Worm (Caenorhabditis elegans) whole organism, L1 larva: Measurements from ENCODE around the gene srxa-15.
A peak's percentile ranks its signal among the peaks of the same experiment; 100 is the strongest.

Experiments
- C34B4.2 ChIP-seq: sonication (generic microtip); optimal IDR thresholded peaks from 2 replicates; lab custom pipeline; 2017; ENCODE audit warnings: mild to moderate bottlenecking, missing genetic modification characterization, missing compliant biosample characterization
- aha-1 ChIP-seq: fragments of 150-350 bp; optimal IDR thresholded peaks from 2 replicates; lab custom pipeline; 2014; ENCODE audit warnings: missing biosample characterization, missing genetic modification characterization
- blmp-1 ChIP-seq: fragments of 150-350 bp; optimal IDR thresholded peaks from 2 replicates; lab custom pipeline; 2014; ENCODE audit warnings: missing biosample characterization, missing genetic modification characterization
- ceh-82 ChIP-seq, 3 experiments: fragments of 150-350 bp in 1 of 3; sonication (generic microtip) in 2 of 3; optimal IDR thresholded peaks; 2 replicates each; lab custom pipeline; 2014 to 2017; ENCODE audit warnings: missing biosample characterization in 3 of 3, missing genetic modification characterization in 3 of 3
- ceh-90 ChIP-seq: sonication (generic microtip); optimal IDR thresholded peaks from 2 replicates; lab custom pipeline; 2016; ENCODE audit warnings: missing genetic modification characterization, missing compliant biosample characterization
- ces-1 ChIP-seq: fragments of 150-350 bp; optimal IDR thresholded peaks from 2 replicates; lab custom pipeline; 2014; ENCODE audit warnings: missing biosample characterization, missing genetic modification reagents, missing genetic modification characterization
- dpl-1 ChIP-seq, 3 experiments: fragments of 150-350 bp in 2 of 3; sonication (generic microtip) in 1 of 3; optimal IDR thresholded peaks; 2 replicates each; lab custom pipeline; 2014 to 2017; ENCODE audit warnings: missing biosample characterization in 3 of 3, missing genetic modification characterization in 3 of 3, missing genetic modification reagents in 3 of 3
- dsc-1 ChIP-seq: sonication (generic microtip); optimal IDR thresholded peaks from 2 replicates; lab custom pipeline; 2016; ENCODE audit warnings: mild to moderate bottlenecking, missing genetic modification characterization, missing compliant biosample characterization
- efl-1 ChIP-seq, 4 experiments: fragments of 150-350 bp; optimal IDR thresholded peaks in 3 of 4; peaks in 1 of 4; 1 replicate in 1 of 4; 2 replicates in 3 of 4; lab custom pipeline; 2014; ENCODE audit warnings: missing biosample characterization in 2 of 4, missing genetic modification characterization in 2 of 4, missing genetic modification reagents in 2 of 4
- elt-2 ChIP-seq: sonication (generic microtip); optimal IDR thresholded peaks from 2 replicates; lab custom pipeline; 2016; ENCODE audit warnings: missing genetic modification characterization, mild to moderate bottlenecking, inconsistent platforms, missing compliant biosample characterization, missing genetic modification reagents
- elt-3 ChIP-seq, 6 experiments: fragments of 150-350 bp in 1 of 6; sonication (generic microtip); optimal IDR thresholded peaks; 2 replicates each; lab custom pipeline; 2017 to 2018; ENCODE audit warnings: missing biosample characterization in 6 of 6, missing genetic modification characterization in 6 of 6, inconsistent platforms in 1 of 6
- fkh-8 ChIP-seq: sonication (generic microtip); optimal IDR thresholded peaks from 2 replicates; lab custom pipeline; 2016; ENCODE audit warnings: mild to moderate bottlenecking, missing genetic modification characterization, missing compliant biosample characterization
- grh-1 ChIP-seq: fragments of 200-800 bp; sonication (Bioruptor generic); IDR thresholded peaks from 2 replicates; pipeline ENCODE4 v1.3.6; 2022; ENCODE audit warnings: missing genetic modification reagents, missing genetic modification characterization, missing compliant biosample characterization
- hpl-2 ChIP-seq: fragments of 150-350 bp; optimal IDR thresholded peaks from 2 replicates; lab custom pipeline; 2014; ENCODE audit warnings: missing biosample characterization, missing genetic modification reagents, missing genetic modification characterization
- irx-1 ChIP-seq: sonication (generic microtip); optimal IDR thresholded peaks from 2 replicates; lab custom pipeline; 2016; ENCODE audit warnings: missing genetic modification characterization, missing compliant biosample characterization
- lin-13 ChIP-seq: fragments of 150-350 bp; optimal IDR thresholded peaks from 2 replicates; lab custom pipeline; 2014; ENCODE audit warnings: missing biosample characterization, missing genetic modification reagents, missing genetic modification characterization
- lin-14 ChIP-seq: fragments of 200-800 bp; sonication (Bioruptor generic); optimal IDR thresholded peaks from 2 replicates; lab custom pipeline; 2018; ENCODE audit warnings: mild to moderate bottlenecking, missing genetic modification characterization, moderate library complexity, missing compliant biosample characterization
- lin-35 ChIP-seq, 2 experiments: fragments of 150-350 bp; optimal IDR thresholded peaks; 2 replicates each; lab custom pipeline; 2014; ENCODE audit warnings: missing biosample characterization in 2 of 2, missing genetic modification characterization in 2 of 2, missing genetic modification reagents in 2 of 2
- lin-39 ChIP-seq: fragments of 150-350 bp; optimal IDR thresholded peaks from 2 replicates; lab custom pipeline; 2014; ENCODE audit warnings: missing biosample characterization, missing genetic modification reagents, missing genetic modification characterization
- lir-3 ChIP-seq: sonication (generic microtip); optimal IDR thresholded peaks from 2 replicates; lab custom pipeline; 2016; ENCODE audit warnings: mild to moderate bottlenecking, missing genetic modification characterization, moderate library complexity, missing compliant biosample characterization; ENCODE audit not compliant: poor library complexity
- lsy-2 ChIP-seq, 2 experiments: fragments of 150-350 bp; optimal IDR thresholded peaks; 2 replicates each; lab custom pipeline; 2014; ENCODE audit warnings: missing biosample characterization in 2 of 2, missing genetic modification characterization in 2 of 2
- mdl-1 ChIP-seq, 2 experiments: fragments of 150-350 bp; optimal IDR thresholded peaks; 2 replicates each; lab custom pipeline; 2014 to 2017; ENCODE audit warnings: missing biosample characterization in 2 of 2, missing genetic modification characterization in 2 of 2, inconsistent platforms in 1 of 2
- mep-1 ChIP-seq: fragments of 150-350 bp; optimal IDR thresholded peaks from 2 replicates; lab custom pipeline; 2014; ENCODE audit warnings: missing biosample characterization, missing genetic modification characterization
- nhr-11 ChIP-seq: fragments of 150-350 bp; optimal IDR thresholded peaks from 2 replicates; lab custom pipeline; 2014; ENCODE audit warnings: missing biosample characterization, missing genetic modification characterization
- nhr-12 ChIP-seq: sonication (generic microtip); optimal IDR thresholded peaks from 2 replicates; lab custom pipeline; 2017; ENCODE audit warnings: missing biosample characterization, missing genetic modification characterization
- nhr-19 ChIP-seq: fragments of 200-800 bp; sonication (Bioruptor generic); conservative IDR thresholded peaks from 2 replicates; pipeline ENCODE4 v1.3.6; 2022; ENCODE audit warnings: missing genetic modification characterization, missing compliant biosample characterization
- nhr-20 ChIP-seq: sonication (generic microtip); optimal IDR thresholded peaks from 2 replicates; lab custom pipeline; 2016; ENCODE audit warnings: mild to moderate bottlenecking, missing genetic modification characterization, missing compliant biosample characterization
- nhr-47 ChIP-seq: sonication (generic microtip); optimal IDR thresholded peaks from 2 replicates; lab custom pipeline; 2016; ENCODE audit warnings: mild to moderate bottlenecking, missing genetic modification characterization, moderate library complexity, missing compliant biosample characterization
- nhr-71 ChIP-seq: sonication (generic microtip); optimal IDR thresholded peaks from 2 replicates; lab custom pipeline; 2016; ENCODE audit warnings: mild to moderate bottlenecking, missing genetic modification characterization, moderate library complexity, missing compliant biosample characterization
- nhr-85 ChIP-seq: sonication (generic microtip); peaks from one replicate; lab custom pipeline; 2016; ENCODE audit warnings: missing genetic modification characterization, inconsistent platforms, missing compliant biosample characterization
- nhr-90 ChIP-seq: sonication (generic microtip); optimal IDR thresholded peaks from 2 replicates; lab custom pipeline; 2016; ENCODE audit warnings: mild to moderate bottlenecking, missing genetic modification characterization, missing compliant biosample characterization; ENCODE audit not compliant: poor library complexity
- pag-3 ChIP-seq: sonication (generic microtip); optimal IDR thresholded peaks from 2 replicates; lab custom pipeline; 2017; ENCODE audit warnings: missing genetic modification characterization, mild to moderate bottlenecking, missing compliant biosample characterization, antibody characterized with exemption, borderline replicate concordance; ENCODE audit not compliant: insufficient read depth
- rnt-1 ChIP-seq: sonication (generic microtip); optimal IDR thresholded peaks from 2 replicates; lab custom pipeline; 2016; ENCODE audit warnings: mild to moderate bottlenecking, missing genetic modification characterization, moderate library complexity, missing compliant biosample characterization
- snpc-4 ChIP-seq: fragments of 150-350 bp; optimal IDR thresholded peaks from 2 replicates; lab custom pipeline; 2014; ENCODE audit warnings: missing biosample characterization, missing genetic modification characterization
- snu-23 ChIP-seq: sonication (generic microtip); optimal IDR thresholded peaks from 2 replicates; lab custom pipeline; 2016; ENCODE audit warnings: missing genetic modification characterization, missing compliant biosample characterization
- sptf-1 ChIP-seq: fragments of 150-350 bp; optimal IDR thresholded peaks from 2 replicates; lab custom pipeline; 2014; ENCODE audit warnings: missing biosample characterization, missing genetic modification characterization
- swsn-7 ChIP-seq: sonication (generic microtip); optimal IDR thresholded peaks from 2 replicates; lab custom pipeline; 2016; ENCODE audit warnings: missing genetic modification characterization, missing compliant biosample characterization
- tbx-2 ChIP-seq: sonication (generic microtip); optimal IDR thresholded peaks from 2 replicates; lab custom pipeline; 2016; ENCODE audit warnings: missing genetic modification characterization, missing compliant biosample characterization
- unc-130 ChIP-seq: fragments of 150-350 bp; optimal IDR thresholded peaks from 2 replicates; lab custom pipeline; 2017; ENCODE audit warnings: missing biosample characterization, missing genetic modification characterization, inconsistent platforms
- unc-30 ChIP-seq: sonication (generic microtip); optimal IDR thresholded peaks from 2 replicates; lab custom pipeline; 2017; ENCODE audit warnings: missing biosample characterization, missing genetic modification characterization
- xbp-1 ChIP-seq: sonication (generic microtip); optimal IDR thresholded peaks from 2 replicates; lab custom pipeline; 2016; ENCODE audit warnings: missing genetic modification characterization, missing compliant biosample characterization

srxa-15 gene

DNA sequence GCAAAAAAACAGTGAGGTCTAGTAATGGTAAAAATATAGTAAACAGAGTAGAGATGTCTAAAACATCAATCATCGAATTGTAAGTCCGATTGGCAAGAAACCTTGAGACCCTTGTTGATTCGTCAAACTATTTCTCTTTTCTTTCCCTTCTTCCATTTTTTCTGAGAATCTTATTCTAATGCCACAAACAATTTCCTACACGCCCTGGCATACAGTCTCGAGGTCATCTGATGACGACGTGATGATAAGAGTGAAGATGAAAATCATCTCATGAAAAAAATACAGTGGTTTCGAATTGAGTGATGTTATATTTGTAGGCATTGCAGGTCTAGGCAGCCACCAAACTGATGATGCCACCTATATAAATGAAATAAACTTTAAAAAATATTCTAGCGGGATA, 50.9 kb downstream of the srxa-15 start (continued):
- peak; percentile 5 for TF ChIP-seq tbx-2 (tag; lab: Kevin White, UChicago)
- TF ChIP-seq lin-13 = peak; percentile 23
- TF ChIP-seq grh-1 (GFP tag; lab: Robert Waterston, UW) = no peak
- TF ChIP-seq nhr-90 = peak; percentile 26
- TF ChIP-seq elt-3 (tag; optimal IDR thresholded peaks at IDR 0.05; lab: Kevin White, UChicago) = peak in 4 of 6 experiments; percentile 44 to 78 (median 66)
- peak; percentile 57 for TF ChIP-seq blmp-1 (tag; lab: Kevin White, UChicago)
- TF ChIP-seq nhr-85 = peak; percentile 96
- TF ChIP-seq aha-1 (tag; lab: Kevin White, UChicago) = no peak
- TF ChIP-seq ces-1 (GFP tag; lab: Kevin White, UChicago) = no peak
- TF ChIP-seq, all 84 proteins: peak for 16

DNA sequence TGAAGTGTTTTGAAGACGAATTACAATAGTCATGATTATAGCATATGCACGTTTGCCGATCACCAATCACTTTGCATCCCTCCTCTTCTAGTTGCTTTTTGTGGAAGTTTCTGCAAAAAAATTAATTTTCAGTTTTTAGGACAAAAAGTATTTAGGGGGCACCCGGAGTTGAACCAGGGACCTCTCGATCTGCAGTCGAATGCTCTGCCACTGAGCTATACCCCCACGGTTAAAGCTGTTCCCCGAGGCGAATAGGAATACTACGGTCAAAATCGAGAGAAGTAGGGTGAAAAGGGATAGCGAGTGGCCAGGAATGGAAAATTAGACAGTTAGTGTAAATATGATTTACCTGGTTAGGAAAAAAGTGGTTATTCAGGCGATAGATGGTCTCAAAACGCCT, 52.0 kb downstream of the srxa-15 start:
- TF ChIP-seq rnt-1 (tag; lab: Kevin White, UChicago) (peak; percentile 3), tbx-2 (tag; lab: Kevin White, UChicago) (peak; percentile 10), swsn-7 (tag; lab: Kevin White, UChicago) (peak; percentile 40), lin-39 (peak; percentile 12), nhr-71 (tag; lab: Kevin White, UChicago) (peak; percentile 58), ces-1 (GFP tag; lab: Kevin White, UChicago) (no peak), nhr-47 (tag; lab: Kevin White, UChicago) (peak; percentile 67), lsy-2 (tag; optimal IDR thresholded peaks at IDR 0.05; lab: Kevin White, UChicago) (peak; percentile 4 to 53), nhr-20 (peak; percentile 45), irx-1 (tag; lab: Kevin White, UChicago) (no peak), dpl-1 (GFP tag; optimal IDR thresholded peaks at IDR 0.05; lab: Kevin White, UChicago) (peak in 1 of 3 experiments; percentile 17), lir-3 (tag; lab: Kevin White, UChicago) (no peak), elt-2 (tag; lab: Kevin White, UChicago) (peak; percentile 19), xbp-1 (tag; lab: Kevin White, UChicago) (peak; percentile 15), elt-3 (tag; optimal IDR thresholded peaks at IDR 0.05; lab: Kevin White, UChicago) (peak in 2 of 6 experiments; percentile 6 to 21), mep-1 (tag; lab: Kevin White, UChicago) (peak; percentile 40), fkh-8 (tag; lab: Kevin White, UChicago) (peak; percentile 9), sptf-1 (tag; lab: Kevin White, UChicago) (no peak), snpc-4 (peak; percentile 15), dsc-1 (tag; lab: Kevin White, UChicago) (peak; percentile 6), nhr-11 (no peak), nhr-19 (GFP tag; lab: Robert Waterston, UW) (peak; percentile 30; the same call in 1 of the 2 replicates), ceh-90 (no peak), ceh-82 (tag; optimal IDR thresholded peaks at IDR 0.05; lab: Kevin White, UChicago) (peak in 1 of 3 experiments; percentile 4), hpl-2 (peak; percentile 6), nhr-12 (tag; lab: Kevin White, UChicago) (no peak), lin-35 (GFP tag; optimal IDR thresholded peaks at IDR 0.05; lab: Kevin White, UChicago) (peak; percentile 12 to 47), mdl-1 (tag; optimal IDR thresholded peaks at IDR 0.05; lab: Kevin White, UChicago) (peak in 1 of 2 experiments; percentile 20), efl-1 (optimal IDR thresholded peaks at IDR 0.05; lab: Kevin White, UChicago) (peak; percentile 2 to 18), efl-1 (GFP tag; optimal IDR thresholded peaks at IDR 0.05 in 1 of 2; lab: Kevin White, UChicago) (peak in 1 of 2 experiments; percentile 91), unc-130 (tag; lab: Kevin White, UChicago) (no peak), pag-3 (tag; lab: Kevin White, UChicago) (no peak), C34B4.2 (no peak), lin-14 (GFP tag; lab: Kevin White, UChicago) (peak; percentile 23), unc-30 (tag; lab: Kevin White, UChicago) (no peak), nhr-90 (peak; percentile 64), snu-23 (peak; percentile 50)
